Fruit fly (Drosophila melanogaster): ENCODE measurements around the gene CG43954.

Gene CG43954

DNA sequence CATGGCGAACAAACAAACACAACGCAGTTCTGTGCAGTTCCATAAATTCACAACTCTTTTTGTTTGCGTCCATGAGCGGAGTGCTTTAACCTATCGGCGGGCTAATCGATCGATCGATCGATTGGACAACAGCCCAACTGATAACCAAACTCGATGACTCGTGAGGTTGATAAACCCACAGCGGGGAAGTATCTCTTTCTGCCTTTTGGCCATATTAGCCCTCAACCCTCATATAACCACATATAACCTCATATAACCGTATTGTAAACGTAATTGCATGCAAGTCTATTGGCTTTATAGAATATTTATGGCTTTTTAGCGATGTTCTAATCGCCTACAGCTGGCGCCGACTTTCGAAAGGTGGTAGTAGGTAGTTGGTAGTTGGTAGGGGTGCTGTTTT is 29.1 kb downstream of the CG43954 start:
- TF ChIP-seq Hr39 (GFP tag; optimal IDR thresholded peaks at IDR 0.05) (no peak), Sox15 (GFP tag; optimal IDR thresholded peaks at IDR 0.05) (no peak), ss (GFP tag; optimal IDR thresholded peaks at IDR 0.05) (no peak), CG4318 (GFP tag; optimal IDR thresholded peaks at IDR 0.05) (no peak), vri (GFP tag; optimal IDR thresholded peaks at IDR 0.05) (peak; percentile 91), net (GFP tag; optimal IDR thresholded peaks at IDR 0.05) (no peak), Eip78C (GFP tag) (no peak), Eip93F (GFP tag; optimal IDR thresholded peaks at IDR 0.05) (peak; percentile 60), CG16779 (tag; optimal IDR thresholded peaks at IDR 0.05) (no peak), Ets96B (tag; optimal IDR thresholded peaks at IDR 0.05) (no peak), pdm3 (GFP tag; optimal IDR thresholded peaks at IDR 0.05) (no peak), Blimp-1 (GFP tag; optimal IDR thresholded peaks at IDR 0.05) (no peak), CG6276 (GFP tag; optimal IDR thresholded peaks at IDR 0.05) (no peak), fd59A (GFP tag; optimal IDR thresholded peaks at IDR 0.05) (no peak), esn (GFP tag; optimal IDR thresholded peaks at IDR 0.05) (no peak)

DNA sequence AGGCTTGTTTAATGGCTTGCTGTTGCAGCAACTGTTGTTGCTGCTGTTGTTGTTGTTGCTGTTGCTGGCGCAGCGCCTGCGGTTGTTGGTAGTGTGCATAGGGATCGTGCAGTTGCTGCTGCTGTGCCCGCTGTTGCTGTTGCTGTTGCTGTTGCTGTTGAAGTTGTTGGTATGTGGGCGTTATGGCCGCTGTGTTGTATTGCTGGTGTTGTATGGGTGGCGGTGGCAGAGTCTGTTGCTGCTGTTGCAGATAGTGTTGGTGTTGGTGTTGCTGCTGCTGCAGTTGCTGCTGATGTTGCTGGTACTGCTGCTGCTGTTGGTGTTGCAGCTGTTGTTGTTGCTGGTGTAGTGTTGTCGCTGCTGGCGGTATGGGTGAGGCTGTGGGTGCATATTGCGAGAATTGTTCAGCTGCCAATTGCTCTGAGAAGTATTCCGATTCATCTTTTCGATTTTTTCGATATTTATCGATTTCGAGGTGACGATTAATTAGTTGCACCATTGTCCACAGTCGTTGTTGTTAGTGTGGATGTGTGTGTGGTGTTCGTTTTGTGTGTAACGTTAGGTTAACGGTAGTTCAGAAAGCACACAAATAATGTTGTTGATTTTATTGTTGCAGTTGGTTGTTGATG is 31.9 kb downstream of the CG43954 start:
- no peak for TF ChIP-seq ss (GFP tag; optimal IDR thresholded peaks at IDR 0.05)
- TF ChIP-seq CG3919 (GFP tag; optimal IDR thresholded peaks at IDR 0.05): peak; percentile 54

DNA sequence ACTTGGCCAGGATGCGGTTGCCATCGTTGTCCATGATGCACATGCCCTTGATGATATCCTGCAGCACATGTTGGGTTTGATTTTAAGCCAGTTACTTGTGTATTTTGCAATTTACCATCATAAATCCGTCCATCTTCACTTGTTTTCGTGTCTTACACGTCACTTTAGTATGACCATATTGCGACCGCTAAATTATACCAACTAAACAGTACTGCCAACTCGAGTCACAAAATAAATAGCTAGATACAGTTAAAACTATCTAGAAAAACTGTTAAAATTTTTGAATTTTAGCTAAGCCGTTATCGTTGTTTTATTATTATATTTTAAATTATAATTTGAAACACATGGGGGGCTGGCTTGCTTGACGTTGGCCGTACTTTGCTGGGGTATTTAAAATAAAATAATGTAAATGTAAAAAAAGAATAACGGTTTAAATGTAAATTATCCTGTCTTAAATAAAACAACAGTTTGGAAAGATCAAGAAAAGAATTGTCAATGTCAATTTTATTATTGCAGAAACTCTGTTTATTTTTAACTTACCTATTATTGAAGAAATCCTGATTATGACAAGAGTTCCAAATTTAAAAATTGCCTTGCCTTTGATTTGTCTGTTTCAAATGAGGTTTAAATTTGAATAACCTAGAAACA is 38.0 kb downstream of the CG43954 start, which contains the start of the genes zetaCOP and CG13032:
TSS of gene zetaCOP (minus strand) at position 189 of the 648 bp plus-strand sequence.
TSS of gene CG13032 (plus strand) at position 598 of the 648 bp plus-strand sequence.
- no peak for TF ChIP-seq CG11902 (GFP tag; optimal IDR thresholded peaks at IDR 0.05)
- TF ChIP-seq ss (GFP tag; optimal IDR thresholded peaks at IDR 0.05): no peak
- no peak for TF ChIP-seq pdm3 (GFP tag; optimal IDR thresholded peaks at IDR 0.05)
- no peak for TF ChIP-seq CG11294 (GFP tag; IDR thresholded peaks at IDR 0.05)
- TF ChIP-seq fd85E (GFP tag; optimal IDR thresholded peaks at IDR 0.05): no peak
- no peak for TF ChIP-seq Eip93F (GFP tag; optimal IDR thresholded peaks at IDR 0.05)
- no peak for TF ChIP-seq CG1621 (tag; optimal IDR thresholded peaks at IDR 0.05)
- no peak for TF ChIP-seq CG34406 (GFP tag; optimal IDR thresholded peaks at IDR 0.05)
- TF ChIP-seq fkh (GFP tag; optimal IDR thresholded peaks at IDR 0.05): no peak
- TF ChIP-seq esn (GFP tag; optimal IDR thresholded peaks at IDR 0.05): no peak
- TF ChIP-seq Sox102F (GFP tag; optimal IDR thresholded peaks at IDR 0.05): no peak
- no peak for TF ChIP-seq CG11762 (GFP tag; optimal IDR thresholded peaks at IDR 0.05; ENCODE audit: insufficient read depth)
- no peak for TF ChIP-seq OdsH (GFP tag; optimal IDR thresholded peaks at IDR 0.05)
- TF ChIP-seq CG8119 (GFP tag; IDR thresholded peaks at IDR 0.05): no peak
- no peak for TF ChIP-seq CG10669 (GFP tag; optimal IDR thresholded peaks at IDR 0.05)
- TF ChIP-seq CG16779 (tag; optimal IDR thresholded peaks at IDR 0.05): no peak

DNA sequence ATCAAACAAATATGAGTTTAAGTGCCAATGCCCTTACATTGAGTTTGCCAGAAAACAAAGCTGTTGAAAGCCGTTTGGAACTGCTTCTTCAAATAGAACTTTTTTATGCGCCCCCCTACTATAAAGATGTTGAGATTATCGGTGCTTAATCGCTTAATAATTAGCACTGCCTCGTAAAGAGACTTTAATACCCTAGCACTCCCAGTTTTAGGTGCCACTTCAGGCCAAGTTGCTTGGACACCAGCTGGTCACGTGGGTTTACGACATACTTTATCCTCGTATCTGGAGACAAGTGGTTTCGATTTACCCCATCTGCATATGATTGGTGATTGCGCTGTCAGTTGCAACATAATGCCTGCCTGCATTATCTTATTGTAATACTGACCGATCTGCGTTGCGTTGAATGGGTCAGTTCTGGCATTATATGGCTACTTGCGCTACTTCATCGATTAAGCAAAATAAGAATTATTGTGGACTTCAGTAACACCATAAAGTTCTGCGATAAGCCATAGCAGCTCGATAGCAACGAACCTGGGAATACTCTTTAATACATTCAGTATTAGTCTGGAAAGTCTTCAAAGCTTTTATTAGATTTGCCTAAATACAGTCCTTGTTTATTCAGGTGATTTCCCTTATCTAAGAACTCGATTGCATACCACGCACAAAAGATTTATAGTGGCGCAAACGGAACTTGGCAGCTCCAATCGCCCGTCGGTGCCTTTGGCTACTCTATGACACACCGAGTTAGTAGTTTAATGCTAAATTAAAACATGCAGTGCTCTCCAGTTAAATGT is 40.4 kb downstream of the CG43954 start:
- TF ChIP-seq dsx (GFP tag; optimal IDR thresholded peaks at IDR 0.05; ENCODE audit: poor library complexity, severe bottlenecking): no peak
- TF ChIP-seq cyc (GFP tag; optimal IDR thresholded peaks at IDR 0.05): no peak
- no peak for TF ChIP-seq CG6808 (GFP tag; optimal IDR thresholded peaks at IDR 0.05)
- peak; percentile 19 for TF ChIP-seq Eip78C (GFP tag)
- peak; percentile 34 for TF ChIP-seq vri (GFP tag; optimal IDR thresholded peaks at IDR 0.05)
- TF ChIP-seq Sox14 (GFP tag; optimal IDR thresholded peaks at IDR 0.05): no peak

Measured in whole organism, prepupa.